Worm (Caenorhabditis elegans) whole organism, L1 larva: Measurements from ENCODE around the gene W04E12.7.

Experiments
- Y116A8C.19 ChIP-seq: sonication (generic microtip); optimal IDR thresholded peaks from 2 replicates; lab custom pipeline; 2016; ENCODE audit warnings: missing compliant biosample characterization, missing genetic modification characterization, borderline replicate concordance
- aly-2 ChIP-seq: fragments of 150-350 bp; optimal IDR thresholded peaks from 2 replicates; lab custom pipeline; 2014; ENCODE audit warnings: missing biosample characterization, missing genetic modification characterization
- ceh-63 ChIP-seq: fragments of 200-800 bp; sonication (Bioruptor generic); optimal IDR thresholded peaks from 2 replicates; lab custom pipeline; 2018; ENCODE audit warnings: mild to moderate bottlenecking, missing genetic modification characterization, missing compliant biosample characterization
- elt-3 ChIP-seq, 6 experiments: fragments of 150-350 bp in 1 of 6; sonication (generic microtip); optimal IDR thresholded peaks; 2 replicates each; lab custom pipeline; 2017 to 2018; ENCODE audit warnings: missing biosample characterization in 6 of 6, missing genetic modification characterization in 6 of 6, inconsistent platforms in 1 of 6
- fkh-4 ChIP-seq: sonication (generic microtip); optimal IDR thresholded peaks from 2 replicates; lab custom pipeline; 2016; ENCODE audit warnings: missing compliant biosample characterization, missing genetic modification characterization, borderline replicate concordance
- fkh-8 ChIP-seq: sonication (generic microtip); optimal IDR thresholded peaks from 2 replicates; lab custom pipeline; 2016; ENCODE audit warnings: mild to moderate bottlenecking, missing genetic modification characterization, missing compliant biosample characterization
- lsy-2 ChIP-seq, 2 experiments: fragments of 150-350 bp; optimal IDR thresholded peaks; 2 replicates each; lab custom pipeline; 2014; ENCODE audit warnings: missing biosample characterization in 2 of 2, missing genetic modification characterization in 2 of 2
- nhr-237 ChIP-seq: fragments of 150-350 bp; optimal IDR thresholded peaks from 2 replicates; lab custom pipeline; 2014; ENCODE audit warnings: missing biosample characterization, missing genetic modification characterization
- pqm-1 ChIP-seq: sonication (generic microtip); optimal IDR thresholded peaks from 3 replicates; lab custom pipeline; 2017; ENCODE audit warnings: missing biosample characterization, missing genetic modification characterization
- skn-1 ChIP-seq: fragments of 150-350 bp; optimal IDR thresholded peaks from 2 replicates; lab custom pipeline; 2014; ENCODE audit warnings: missing biosample characterization, missing genetic modification characterization
- tlp-1 ChIP-seq: fragments of 150-350 bp; optimal IDR thresholded peaks from 2 replicates; lab custom pipeline; 2014; ENCODE audit warnings: missing biosample characterization, missing genetic modification characterization
- unc-130 ChIP-seq: fragments of 150-350 bp; optimal IDR thresholded peaks from 2 replicates; lab custom pipeline; 2017; ENCODE audit warnings: missing biosample characterization, missing genetic modification characterization, inconsistent platforms

DNA sequence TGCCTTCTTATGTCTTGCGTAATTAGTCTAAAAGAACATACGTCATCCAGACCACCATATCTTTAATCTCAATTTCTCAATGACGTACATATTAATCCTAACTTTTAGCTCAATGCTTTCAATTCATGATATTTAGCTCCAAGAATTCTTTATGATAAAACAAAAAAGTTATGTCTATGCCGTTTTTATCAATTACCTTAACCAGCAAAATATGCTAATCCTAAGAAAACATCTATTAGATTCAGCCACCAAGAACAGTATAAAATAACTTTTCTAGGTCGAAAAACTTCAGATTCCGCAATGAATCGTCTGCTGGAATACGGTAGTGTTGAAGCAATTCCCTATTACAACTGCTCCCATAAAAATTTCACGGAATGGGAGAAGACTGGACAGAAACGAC is 46.5 kb upstream of the W04E12.7 start, which contains the start of gene srt-45:
- TF ChIP-seq unc-130 (tag; lab: Kevin White, UChicago) = no peak
- TF ChIP-seq Y116A8C.19 = no peak
- TF ChIP-seq lsy-2 (tag; optimal IDR thresholded peaks at IDR 0.05; lab: Kevin White, UChicago) = no peak
- no peak for TF ChIP-seq aly-2
- no peak for TF ChIP-seq skn-1
- no peak for TF ChIP-seq fkh-4 (tag; lab: Kevin White, UChicago)
- TF ChIP-seq fkh-8 (tag; lab: Kevin White, UChicago) = no peak
- no peak for TF ChIP-seq elt-3 (tag; optimal IDR thresholded peaks at IDR 0.05; lab: Kevin White, UChicago)
- no peak for TF ChIP-seq tlp-1
- TF ChIP-seq nhr-237 (tag; lab: Kevin White, UChicago) = no peak
- no peak for TF ChIP-seq ceh-63
- TF ChIP-seq pqm-1 (tag; lab: Kevin White, UChicago) = no peak
